Fruit fly (Drosophila melanogaster) whole organism, embryonic: Measurements from ENCODE around the gene Mad.
A peak's percentile ranks its signal among the peaks of the same experiment; 100 is the strongest.

ENCODE experiments used
- Ada2b ChIP-seq: fragments of 200-800 bp; sonication (Bioruptor generic); IDR thresholded peaks from 2 replicates; pipeline ENCODE4 v1.3.6; 2022; ENCODE audit warnings: missing biosample characterization, missing genetic modification characterization
- BEAF-32 ChIP-seq: fragments of 200-800 bp; sonication (Bioruptor generic); optimal IDR thresholded peaks from 3 replicates; lab custom pipeline; 2017; ENCODE audit warnings: missing biosample characterization, missing genetic modification characterization, mild to moderate bottlenecking, moderate library complexity, missing genetic modification reagents
- CG11093 ChIP-seq: fragments of 200-800 bp; sonication (Bioruptor generic); IDR thresholded peaks from 3 replicates; pipeline ENCODE4 v1.3.6; 2022; ENCODE audit warnings: missing biosample characterization, missing genetic modification characterization
- CG12155 ChIP-seq: fragments of 200-800 bp; sonication (Bioruptor generic); optimal IDR thresholded peaks from 3 replicates; lab custom pipeline; 2016; ENCODE audit warnings: missing biosample characterization, missing genetic modification characterization
- CG12219 ChIP-seq: fragments of 200-800 bp; sonication (Bioruptor generic); optimal IDR thresholded peaks from 3 replicates; lab custom pipeline; 2018; ENCODE audit warnings: missing biosample characterization, mild to moderate bottlenecking, missing genetic modification characterization
- CG13894 ChIP-seq: fragments of 200-800 bp; sonication (Bioruptor generic); optimal IDR thresholded peaks from 3 replicates; lab custom pipeline; 2018; ENCODE audit warnings: missing biosample characterization, mild to moderate bottlenecking, missing genetic modification characterization, moderate library complexity
- CG1647 ChIP-seq: fragments of 200-800 bp; sonication (Bioruptor generic); optimal IDR thresholded peaks from 3 replicates; lab custom pipeline; 2016; ENCODE audit warnings: missing biosample characterization, missing genetic modification characterization
- CG16813 ChIP-seq: fragments of 200-800 bp; sonication (Bioruptor generic); IDR thresholded peaks from 3 replicates; pipeline ENCODE4 v1.3.6; 2022; ENCODE audit warnings: missing biosample characterization, missing genetic modification characterization; ENCODE audit not compliant: partially characterized antibody
- CG17829 ChIP-seq: fragments of 200-800 bp; optimal IDR thresholded peaks from 2 replicates; lab custom pipeline; 2019; ENCODE audit warnings: missing biosample characterization, mild to moderate bottlenecking, missing genetic modification characterization, moderate library complexity
- CG18599 ChIP-seq: fragments of 200-800 bp; sonication (Bioruptor generic); optimal IDR thresholded peaks from 3 replicates; lab custom pipeline; 2017; ENCODE audit warnings: missing biosample characterization, missing genetic modification characterization, mild to moderate bottlenecking, moderate library complexity, missing genetic modification reagents
- CG2116 ChIP-seq: fragments of 200-800 bp; sonication (Bioruptor generic); optimal IDR thresholded peaks from 3 replicates; lab custom pipeline; 2018; ENCODE audit warnings: missing biosample characterization, mild to moderate bottlenecking, missing genetic modification characterization
- CG2678 ChIP-seq: fragments of 200-800 bp; sonication (Bioruptor generic); optimal IDR thresholded peaks from 3 replicates; lab custom pipeline; 2019; ENCODE audit warnings: missing biosample characterization, mild to moderate bottlenecking, missing genetic modification characterization, moderate library complexity
- CG32767 ChIP-seq: fragments of 200-800 bp; sonication (Bioruptor generic); IDR thresholded peaks from 2 replicates; pipeline ENCODE4 v1.3.6; 2022; ENCODE audit warnings: missing biosample characterization, missing genetic modification characterization
- CG4730 ChIP-seq: fragments of 200-800 bp; sonication (Bioruptor generic); IDR thresholded peaks from 2 replicates; pipeline ENCODE4 v1.3.6; 2022; ENCODE audit warnings: missing biosample characterization, missing genetic modification characterization
- CG6175 ChIP-seq: fragments of 200-800 bp; sonication (Bioruptor generic); IDR thresholded peaks from 3 replicates; pipeline ENCODE4 v1.3.6; 2022; ENCODE audit warnings: missing biosample characterization, missing genetic modification characterization
- CG6854 ChIP-seq: fragments of 200-800 bp; sonication (Bioruptor generic); optimal IDR thresholded peaks from 3 replicates; lab custom pipeline; 2017; ENCODE audit warnings: missing biosample characterization, mild to moderate bottlenecking, missing genetic modification characterization
- CG7786 ChIP-seq: fragments of 200-800 bp; sonication (Bioruptor generic); optimal IDR thresholded peaks from 2 replicates; lab custom pipeline; 2016; ENCODE audit warnings: missing biosample characterization, missing genetic modification characterization
- CG8765 ChIP-seq: fragments of 200-800 bp; sonication (Bioruptor generic); IDR thresholded peaks from 2 replicates; pipeline ENCODE4 v1.3.6; 2022; ENCODE audit warnings: missing biosample characterization, missing genetic modification characterization
- CoRest ChIP-seq: fragments of 200-800 bp; sonication (Bioruptor generic); optimal IDR thresholded peaks from 3 replicates; lab custom pipeline; 2018; ENCODE audit warnings: missing biosample characterization, mild to moderate bottlenecking, missing genetic modification characterization, moderate library complexity
- D19A ChIP-seq: fragments of 200-800 bp; optimal IDR thresholded peaks from 3 replicates; lab custom pipeline; 2019; ENCODE audit warnings: missing biosample characterization, mild to moderate bottlenecking, missing genetic modification characterization, moderate library complexity
- Doc3 ChIP-seq: fragments of 200-800 bp; sonication (Bioruptor generic); IDR thresholded peaks from 3 replicates; pipeline ENCODE4 v1.3.6; 2022; ENCODE audit warnings: missing biosample characterization, missing genetic modification characterization; ENCODE audit not compliant: partially characterized antibody
- Fer2 ChIP-seq: fragments of 200-800 bp; sonication (Bioruptor generic); optimal IDR thresholded peaks from 2 replicates; lab custom pipeline; 2018; ENCODE audit warnings: missing biosample characterization, mild to moderate bottlenecking, missing genetic modification characterization, moderate library complexity
- Gug ChIP-seq: fragments of 200-800 bp; sonication (Bioruptor generic); IDR thresholded peaks from 4 replicates; pipeline ENCODE4 v1.3.6; 2022; ENCODE audit warnings: missing biosample characterization, missing genetic modification characterization
- HmgZ ChIP-seq: fragments of 200-800 bp; sonication (Bioruptor generic); optimal IDR thresholded peaks from 2 replicates; lab custom pipeline; 2018; ENCODE audit warnings: missing biosample characterization, mild to moderate bottlenecking, missing genetic modification characterization
- Lhr ChIP-seq: fragments of 200-800 bp; sonication (Bioruptor generic); optimal IDR thresholded peaks from 3 replicates; lab custom pipeline; 2017; ENCODE audit warnings: mild to moderate bottlenecking, missing biosample characterization, missing genetic modification reagents, missing genetic modification characterization
- NFAT ChIP-seq: fragments of 200-800 bp; sonication (Bioruptor generic); IDR thresholded peaks from 2 replicates; pipeline ENCODE4 v1.3.6; 2022; ENCODE audit warnings: missing biosample characterization, missing genetic modification characterization
- Nf-YA ChIP-seq: fragments of 200-800 bp; sonication (Bioruptor generic); IDR thresholded peaks from 2 replicates; pipeline ENCODE4 v1.3.6; 2022; ENCODE audit warnings: missing biosample characterization, missing genetic modification characterization
- Rfx ChIP-seq: fragments of 200-800 bp; sonication (Bioruptor generic); IDR thresholded peaks from 2 replicates; pipeline ENCODE4 v1.3.6; 2022; ENCODE audit warnings: missing biosample characterization, missing genetic modification characterization
- Scr ChIP-seq: fragments of 200-800 bp; sonication (Bioruptor generic); IDR thresholded peaks from 2 replicates; pipeline ENCODE4 v1.3.6; 2022; ENCODE audit warnings: missing biosample characterization, missing genetic modification characterization; ENCODE audit not compliant: partially characterized antibody
- Sin3A ChIP-seq: fragments of >200 bp; optimal IDR thresholded peaks from 2 replicates; lab custom pipeline; 2018
- YL-1 ChIP-seq: fragments of 200-800 bp; sonication (Bioruptor generic); optimal IDR thresholded peaks from 3 replicates; lab custom pipeline; 2017; ENCODE audit warnings: missing biosample characterization, mild to moderate bottlenecking, missing genetic modification characterization
- ac ChIP-seq: fragments of 200-800 bp; sonication (Bioruptor generic); optimal IDR thresholded peaks from 3 replicates; lab custom pipeline; 2017; ENCODE audit warnings: missing biosample characterization, mild to moderate bottlenecking, missing genetic modification characterization
- al ChIP-seq: fragments of 200-800 bp; sonication (Bioruptor generic); IDR thresholded peaks from 2 replicates; pipeline ENCODE4 v1.3.6; 2022; ENCODE audit warnings: missing biosample characterization, missing genetic modification characterization
- ap ChIP-seq: fragments of 200-800 bp; sonication (Bioruptor generic); IDR thresholded peaks from 2 replicates; pipeline ENCODE4 v1.3.6; 2022; ENCODE audit warnings: missing biosample characterization, missing genetic modification characterization
- bcd ChIP-seq: fragments of 200-800 bp; sonication (Bioruptor generic); optimal IDR thresholded peaks from 2 replicates; lab custom pipeline; 2017; ENCODE audit warnings: missing biosample characterization, mild to moderate bottlenecking, missing genetic modification characterization
- caup ChIP-seq: fragments of 200-800 bp; sonication (Bioruptor generic); optimal IDR thresholded peaks from 3 replicates; lab custom pipeline; 2017; ENCODE audit warnings: missing biosample characterization, mild to moderate bottlenecking, missing genetic modification characterization, moderate library complexity; ENCODE audit not compliant: severe bottlenecking
- crp ChIP-seq, 2 experiments: fragments of 200-800 bp; sonication (Bioruptor generic); optimal IDR thresholded peaks; 2 replicates in 1 of 2; 3 replicates in 1 of 2; lab custom pipeline; 2017; ENCODE audit warnings: missing biosample characterization in 2 of 2, missing genetic modification characterization in 2 of 2, mild to moderate bottlenecking in 1 of 2, moderate library complexity in 1 of 2
- disco-r ChIP-seq: fragments of 200-800 bp; sonication (Bioruptor generic); optimal IDR thresholded peaks from 2 replicates; lab custom pipeline; 2016; ENCODE audit warnings: missing biosample characterization, missing genetic modification characterization
- exex ChIP-seq: fragments of 200-800 bp; sonication (Bioruptor generic); optimal IDR thresholded peaks from 4 replicates; lab custom pipeline; 2018; ENCODE audit warnings: missing biosample characterization, mild to moderate bottlenecking, missing genetic modification characterization, moderate library complexity
- fd64A ChIP-seq: fragments of 200-800 bp; sonication (Bioruptor generic); optimal IDR thresholded peaks from 3 replicates; lab custom pipeline; 2018; ENCODE audit warnings: missing biosample characterization, mild to moderate bottlenecking, missing genetic modification characterization
- gfzf ChIP-seq: fragments of 200-800 bp; sonication (Bioruptor generic); optimal IDR thresholded peaks from 2 replicates; lab custom pipeline; 2016; ENCODE audit warnings: missing biosample characterization, mild to moderate bottlenecking, missing genetic modification characterization, moderate library complexity
- insv ChIP-seq, 2 experiments: fragments of 200-800 bp; sonication (Bioruptor generic); optimal IDR thresholded peaks; 3 replicates each; lab custom pipeline; 2016 to 2018; ENCODE audit warnings: missing biosample characterization in 2 of 2, missing genetic modification characterization in 2 of 2
- jumu ChIP-seq: fragments of 200-800 bp; sonication (Bioruptor generic); optimal IDR thresholded peaks from 3 replicates; lab custom pipeline; 2016; ENCODE audit warnings: missing biosample characterization, missing genetic modification characterization
- knrl ChIP-seq: fragments of 200-800 bp; sonication (Bioruptor generic); IDR thresholded peaks from 3 replicates; pipeline ENCODE4 v1.3.6; 2022; ENCODE audit warnings: missing biosample characterization, missing genetic modification characterization; ENCODE audit not compliant: partially characterized antibody
- nerfin-1 ChIP-seq: fragments of 200-800 bp; sonication (Bioruptor generic); optimal IDR thresholded peaks from 3 replicates; lab custom pipeline; 2019; ENCODE audit warnings: missing biosample characterization, mild to moderate bottlenecking, missing genetic modification characterization, moderate library complexity
- pho ChIP-seq: fragments of 200-800 bp; sonication (Bioruptor generic); optimal IDR thresholded peaks from 2 replicates; lab custom pipeline; 2016; ENCODE audit warnings: missing biosample characterization, missing genetic modification characterization
- sens-2 ChIP-seq: fragments of 200-800 bp; sonication (Bioruptor generic); IDR thresholded peaks from 2 replicates; pipeline ENCODE4 v1.3.6; 2022; ENCODE audit warnings: missing biosample characterization, missing genetic modification characterization
- sob ChIP-seq: fragments of 200-800 bp; sonication (Bioruptor generic); IDR thresholded peaks from 2 replicates; pipeline ENCODE4 v1.3.6; 2022; ENCODE audit warnings: missing biosample characterization, missing genetic modification characterization
- vnd ChIP-seq: fragments of 200-800 bp; sonication (Bioruptor generic); IDR thresholded peaks from 3 replicates; pipeline ENCODE4 v1.3.6; 2022; ENCODE audit warnings: missing biosample characterization, missing genetic modification characterization; ENCODE audit not compliant: partially characterized antibody
- zfh2 ChIP-seq: fragments of 200-800 bp; sonication (Bioruptor generic); optimal IDR thresholded peaks from 2 replicates; lab custom pipeline; 2016; ENCODE audit warnings: missing biosample characterization, missing genetic modification characterization

The Mad gene

DNA sequence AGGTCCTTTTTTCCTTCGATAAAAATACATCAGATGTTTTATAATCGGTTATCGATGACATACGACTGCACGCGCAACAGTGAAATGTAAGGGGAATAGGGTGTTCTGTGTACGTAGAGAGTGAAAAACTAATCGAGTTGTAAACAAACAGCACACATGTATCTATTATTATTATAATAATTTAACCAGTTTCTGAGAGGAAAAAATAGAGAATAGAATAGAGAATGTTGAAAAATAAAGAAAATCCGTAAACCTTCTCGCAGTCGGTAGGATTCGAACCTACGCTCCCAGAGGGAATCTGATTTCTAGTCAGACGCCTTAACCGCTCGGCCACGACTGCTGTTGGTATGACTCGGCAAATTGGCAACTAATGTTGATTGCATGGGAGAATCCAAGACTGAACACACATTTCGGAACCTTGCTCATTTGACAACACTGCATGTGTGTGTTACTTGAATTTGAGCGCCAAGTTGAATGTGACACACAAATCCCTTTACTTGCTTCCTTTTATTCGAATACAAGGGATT, 13.4 kb upstream of the Mad start (continued):
- peak; percentile 25 for TF ChIP-seq D19A (tag; lab: Kevin White, UChicago)
- no peak for TF ChIP-seq nerfin-1 (tag; lab: Kevin White, UChicago)
- TF ChIP-seq disco-r = no peak
- TF ChIP-seq Lhr (GFP tag; lab: Kevin White, UChicago) = no peak
- no peak for TF ChIP-seq insv (GFP tag; optimal IDR thresholded peaks at IDR 0.05; lab: Kevin White, UChicago)
- TF ChIP-seq CG12155 (GFP tag; lab: Kevin White, UChicago) = no peak
- TF ChIP-seq CG32767 (GFP tag; lab: Robert Waterston, UW) = no peak
- TF ChIP-seq zfh2 (GFP tag; lab: Kevin White, UChicago) = no peak
- no peak for TF ChIP-seq NFAT (GFP tag; lab: Robert Waterston, UW)
- TF ChIP-seq exex (tag; lab: Kevin White, UChicago) = peak; percentile 2
- TF ChIP-seq Gug (GFP tag; lab: Robert Waterston, UW) = no peak
- no peak for TF ChIP-seq CG2678 (tag; lab: Kevin White, UChicago)
- peak; percentile 80 for TF ChIP-seq vnd (GFP tag; lab: Robert Waterston, UW)
- TF ChIP-seq fd64A (GFP tag; lab: Kevin White, UChicago) = no peak
- TF ChIP-seq CG11093 (GFP tag; lab: Robert Waterston, UW) = no peak
- peak; percentile 77 for TF ChIP-seq Scr (GFP tag; lab: Robert Waterston, UW)
- TF ChIP-seq CG16813 (GFP tag; lab: Robert Waterston, UW) = peak; percentile 91
- TF ChIP-seq jumu (GFP tag; lab: Kevin White, UChicago) = no peak
- no peak for TF ChIP-seq CG8765 (GFP tag; lab: Robert Waterston, UW)
- no peak for TF ChIP-seq sob (GFP tag; lab: Robert Waterston, UW)
- no peak for TF ChIP-seq CG17829
- no peak for TF ChIP-seq CG18599 (GFP tag; lab: Kevin White, UChicago)
- peak; percentile 6 for TF ChIP-seq CG13894 (tag; lab: Kevin White, UChicago)
- TF ChIP-seq sens-2 (GFP tag; lab: Robert Waterston, UW) = no peak
- no peak for TF ChIP-seq al (GFP tag; lab: Robert Waterston, UW)
- no peak for TF ChIP-seq gfzf
- no peak for TF ChIP-seq CG4730 (GFP tag; lab: Robert Waterston, UW)
- no peak for TF ChIP-seq ap (GFP tag; lab: Robert Waterston, UW)
- no peak for TF ChIP-seq Sin3A
- peak; percentile 57 for TF ChIP-seq CG2116 (GFP tag; lab: Kevin White, UChicago)
- peak; percentile 53 for TF ChIP-seq HmgZ (tag; lab: Kevin White, UChicago)
- TF ChIP-seq YL-1 (GFP tag; lab: Kevin White, UChicago) = peak; percentile 23
- TF ChIP-seq caup (GFP tag; lab: Kevin White, UChicago) = peak; percentile 43
- TF ChIP-seq Nf-YA (GFP tag; lab: Robert Waterston, UW) = no peak
- TF ChIP-seq CG12219 = no peak
- no peak for TF ChIP-seq CG6175 (GFP tag; lab: Robert Waterston, UW)
- TF ChIP-seq CG7786 (GFP tag; lab: Kevin White, UChicago) = no peak
- no peak for TF ChIP-seq pho (GFP tag; lab: Kevin White, UChicago)
- TF ChIP-seq Fer2 (tag; lab: Kevin White, UChicago) = no peak
- TF ChIP-seq CG6854 (GFP tag; lab: Kevin White, UChicago) = peak; percentile 3
- no peak for TF ChIP-seq bcd (GFP tag; lab: Kevin White, UChicago)
- no peak for TF ChIP-seq BEAF-32 (GFP tag; lab: Kevin White, UChicago)
- TF ChIP-seq Ada2b (GFP tag; lab: Robert Waterston, UW) = no peak
- peak; percentile 31; the same call in 1 of the 3 replicates for TF ChIP-seq Doc3 (GFP tag; lab: Robert Waterston, UW)
- no peak for TF ChIP-seq CG1647 (GFP tag; lab: Kevin White, UChicago)
- peak in 1 of 2 experiments; percentile 62 for TF ChIP-seq crp (GFP tag; optimal IDR thresholded peaks at IDR 0.05; lab: Kevin White, UChicago)
- peak; percentile 66 for TF ChIP-seq knrl (GFP tag; lab: Robert Waterston, UW)
- TF ChIP-seq Rfx (GFP tag; lab: Robert Waterston, UW) = peak; percentile 63; the same call in 1 of the 2 replicates
- no peak for TF ChIP-seq ac (GFP tag; lab: Kevin White, UChicago)
- TF ChIP-seq CoRest (tag; lab: Kevin White, UChicago) = peak; percentile 0
